Fruit fly (Drosophila melanogaster) whole organism, embryonic: ENCODE data around the gene ftz.
A peak's percentile ranks its signal among the peaks of the same experiment; 100 is the strongest.

Experiments used
- CG10431 ChIP-seq: fragments of 200-800 bp; sonication (Bioruptor generic); optimal IDR thresholded peaks from 3 replicates; lab custom pipeline; 2018; ENCODE audit warnings: missing biosample characterization, mild to moderate bottlenecking, missing genetic modification characterization
- CG12769 ChIP-seq: fragments of 200-800 bp; sonication (Bioruptor generic); optimal IDR thresholded peaks from 2 replicates; lab custom pipeline; 2019; ENCODE audit warnings: missing biosample characterization, mild to moderate bottlenecking, missing genetic modification characterization, moderate library complexity
- CG2120 ChIP-seq: fragments of 200-800 bp; sonication (Bioruptor generic); optimal IDR thresholded peaks from 3 replicates; lab custom pipeline; 2016; ENCODE audit warnings: missing biosample characterization, missing genetic modification characterization
- CG2712 ChIP-seq: fragments of 200-800 bp; optimal IDR thresholded peaks from 3 replicates; lab custom pipeline; 2019; ENCODE audit warnings: missing biosample characterization, mild to moderate bottlenecking, missing genetic modification characterization, moderate library complexity
- CG33213 ChIP-seq: fragments of 200-800 bp; sonication (Bioruptor generic); optimal IDR thresholded peaks from 3 replicates; lab custom pipeline; 2016; ENCODE audit warnings: missing biosample characterization, missing genetic modification characterization
- CG42726 ChIP-seq: fragments of 200-800 bp; sonication (Bioruptor generic); IDR thresholded peaks from 2 replicates; pipeline ENCODE4 v1.3.6; 2022; ENCODE audit warnings: missing biosample characterization, missing genetic modification characterization; ENCODE audit not compliant: partially characterized antibody
- CG4404 ChIP-seq: fragments of 200-800 bp; sonication (Bioruptor generic); IDR thresholded peaks from 2 replicates; pipeline ENCODE4 v1.3.6; 2022; ENCODE audit warnings: missing biosample characterization, missing genetic modification characterization
- CG7987 ChIP-seq: fragments of 200-800 bp; sonication (Bioruptor generic); optimal IDR thresholded peaks from 2 replicates; lab custom pipeline; 2018; ENCODE audit warnings: missing biosample characterization, mild to moderate bottlenecking, missing genetic modification characterization, moderate library complexity
- CG8478 ChIP-seq: fragments of >200 bp; optimal IDR thresholded peaks from 2 replicates; lab custom pipeline; 2018
- CG9609 ChIP-seq: fragments of 200-800 bp; sonication (Bioruptor generic); optimal IDR thresholded peaks from 3 replicates; lab custom pipeline; 2016; ENCODE audit warnings: missing biosample characterization, missing genetic modification characterization
- CTCF ChIP-seq: fragments of 200-800 bp; sonication (Bioruptor generic); optimal IDR thresholded peaks from 2 replicates; lab custom pipeline; 2017; ENCODE audit warnings: missing biosample characterization, mild to moderate bottlenecking, missing genetic modification characterization, moderate library complexity
- Chrac-16 ChIP-seq: fragments of 200-800 bp; sonication (Bioruptor generic); optimal IDR thresholded peaks from 3 replicates; lab custom pipeline; 2016; ENCODE audit warnings: missing biosample characterization, missing genetic modification characterization
- CoRest ChIP-seq: fragments of 200-800 bp; sonication (Bioruptor generic); optimal IDR thresholded peaks from 3 replicates; lab custom pipeline; 2018; ENCODE audit warnings: missing biosample characterization, mild to moderate bottlenecking, missing genetic modification characterization, moderate library complexity
- Dek ChIP-seq: fragments of 200-800 bp; sonication (Bioruptor generic); optimal IDR thresholded peaks from 3 replicates; lab custom pipeline; 2019; ENCODE audit warnings: missing biosample characterization, mild to moderate bottlenecking, missing genetic modification characterization, moderate library complexity
- Dfd ChIP-seq, 2 experiments: fragments of >200 bp; optimal IDR thresholded peaks; 2 replicates each; lab custom pipeline; 2017; ENCODE audit warnings: missing biosample characterization in 2 of 2, missing genetic modification characterization in 2 of 2
- ERR ChIP-seq: fragments of 200-800 bp; sonication (Bioruptor generic); optimal IDR thresholded peaks from 2 replicates; lab custom pipeline; 2016; ENCODE audit warnings: missing biosample characterization, missing genetic modification characterization
- Elba2 ChIP-seq: fragments of 200-800 bp; sonication (Bioruptor generic); optimal IDR thresholded peaks from 3 replicates; lab custom pipeline; 2016; ENCODE audit warnings: missing biosample characterization, missing genetic modification characterization
- Ets97D ChIP-seq: fragments of 200-800 bp; sonication (Bioruptor generic); optimal IDR thresholded peaks from 3 replicates; lab custom pipeline; 2016; ENCODE audit warnings: missing biosample characterization, missing genetic modification characterization
- HHEX ChIP-seq: fragments of 200-800 bp; sonication (Bioruptor generic); optimal IDR thresholded peaks from 3 replicates; lab custom pipeline; 2017; ENCODE audit warnings: missing biosample characterization, mild to moderate bottlenecking, missing genetic modification characterization, missing genetic modification reagents
- Hey ChIP-seq: fragments of 200-800 bp; sonication (Bioruptor generic); optimal IDR thresholded peaks from 3 replicates; lab custom pipeline; 2018; ENCODE audit warnings: missing biosample characterization, mild to moderate bottlenecking, missing genetic modification characterization
- HmgD ChIP-seq: fragments of 200-800 bp; sonication (Bioruptor generic); optimal IDR thresholded peaks from 3 replicates; lab custom pipeline; 2016; ENCODE audit warnings: missing biosample characterization, missing genetic modification characterization
- HmgZ ChIP-seq: fragments of 200-800 bp; sonication (Bioruptor generic); optimal IDR thresholded peaks from 2 replicates; lab custom pipeline; 2018; ENCODE audit warnings: missing biosample characterization, mild to moderate bottlenecking, missing genetic modification characterization
- Mad ChIP-seq: fragments of 200-800 bp; sonication (Bioruptor generic); optimal IDR thresholded peaks from 2 replicates; lab custom pipeline; 2016; ENCODE audit warnings: missing biosample characterization, missing genetic modification characterization
- Nf-YB ChIP-seq: fragments of 200-800 bp; sonication (Bioruptor generic); optimal IDR thresholded peaks from 3 replicates; lab custom pipeline; 2019; ENCODE audit warnings: missing biosample characterization, mild to moderate bottlenecking, missing genetic modification characterization, moderate library complexity
- Sry-δ ChIP-seq: fragments of 200-800 bp; sonication (Bioruptor generic); optimal IDR thresholded peaks from 2 replicates; lab custom pipeline; 2016; ENCODE audit warnings: missing biosample characterization, missing genetic modification characterization
- Stat92E ChIP-seq, 3 experiments: fragments of >200 bp in 2 of 3; fragments of 200-800 bp in 1 of 3; sonication (Bioruptor generic) in 1 of 3; optimal IDR thresholded peaks; 2 replicates each; lab custom pipeline; 2017 to 2019; ENCODE audit warnings: missing biosample characterization in 3 of 3, missing genetic modification characterization in 3 of 3, mild to moderate bottlenecking in 1 of 3, moderate library complexity in 1 of 3
- Trl ChIP-seq, 3 experiments: fragments of >200 bp in 2 of 3; fragments of 200-800 bp in 1 of 3; sonication (Bioruptor generic) in 1 of 3; optimal IDR thresholded peaks; 2 replicates in 1 of 3; 3 replicates in 2 of 3; lab custom pipeline; 2016 to 2017; ENCODE audit warnings: missing biosample characterization in 1 of 3, missing genetic modification characterization in 1 of 3
- amos ChIP-seq: fragments of 200-800 bp; sonication (Bioruptor generic); IDR thresholded peaks from 2 replicates; pipeline ENCODE4 v1.3.6; 2022; ENCODE audit warnings: missing biosample characterization, missing genetic modification characterization; ENCODE audit not compliant: partially characterized antibody
- ato ChIP-seq: fragments of 200-800 bp; sonication (Bioruptor generic); IDR thresholded peaks from 2 replicates; pipeline ENCODE4 v1.3.6; 2022; ENCODE audit warnings: missing biosample characterization, missing genetic modification characterization; ENCODE audit not compliant: partially characterized antibody
- chinmo ChIP-seq: fragments of 200-800 bp; sonication (Bioruptor generic); IDR thresholded peaks from 4 replicates; pipeline ENCODE4 v1.3.6; 2022; ENCODE audit warnings: missing biosample characterization, missing genetic modification characterization; ENCODE audit not compliant: partially characterized antibody
- crc ChIP-seq: fragments of 200-800 bp; sonication (Bioruptor generic); optimal IDR thresholded peaks from 2 replicates; lab custom pipeline; 2016; ENCODE audit warnings: missing biosample characterization, missing genetic modification characterization
- dpn ChIP-seq, 2 experiments: fragments of 200-800 bp; sonication (Bioruptor generic); optimal IDR thresholded peaks; 3 replicates each; lab custom pipeline; 2016; ENCODE audit warnings: missing biosample characterization in 2 of 2, missing genetic modification characterization in 2 of 2
- gt ChIP-seq: fragments of 200-800 bp; sonication (Bioruptor generic); IDR thresholded peaks from 2 replicates; pipeline ENCODE4 v1.3.6; 2022; ENCODE audit warnings: missing biosample characterization, missing genetic modification characterization
- insv ChIP-seq, 2 experiments: fragments of 200-800 bp; sonication (Bioruptor generic); optimal IDR thresholded peaks; 3 replicates each; lab custom pipeline; 2016 to 2018; ENCODE audit warnings: missing biosample characterization in 2 of 2, missing genetic modification characterization in 2 of 2
- jumu ChIP-seq: fragments of 200-800 bp; sonication (Bioruptor generic); optimal IDR thresholded peaks from 3 replicates; lab custom pipeline; 2016; ENCODE audit warnings: missing biosample characterization, missing genetic modification characterization
- knrl ChIP-seq: fragments of 200-800 bp; sonication (Bioruptor generic); IDR thresholded peaks from 3 replicates; pipeline ENCODE4 v1.3.6; 2022; ENCODE audit warnings: missing biosample characterization, missing genetic modification characterization; ENCODE audit not compliant: partially characterized antibody
- phol ChIP-seq: fragments of 200-800 bp; sonication (Bioruptor generic); optimal IDR thresholded peaks from 3 replicates; lab custom pipeline; 2018; ENCODE audit warnings: missing biosample characterization, mild to moderate bottlenecking, missing genetic modification characterization, moderate library complexity
- prd ChIP-seq, 3 experiments: fragments of >200 bp in 2 of 3; fragments of 200-800 bp in 1 of 3; sonication (Bioruptor generic) in 1 of 3; optimal IDR thresholded peaks in 2 of 3; IDR thresholded peaks in 1 of 3; 2 replicates in 2 of 3; 3 replicates in 1 of 3; pipeline versions ENCODE4 v1.3.6 to Lab custom; 2017 to 2022; ENCODE audit warnings: missing biosample characterization in 1 of 3, missing genetic modification characterization in 1 of 3
- sens ChIP-seq: fragments of 200-800 bp; sonication (Bioruptor generic); peaks from one replicate; lab custom pipeline; 2016; ENCODE audit warnings: missing biosample characterization, missing genetic modification characterization
- sisA ChIP-seq: fragments of 200-800 bp; sonication (Bioruptor generic); IDR thresholded peaks from 2 replicates; pipeline ENCODE4 v1.3.6; 2022; ENCODE audit warnings: missing biosample characterization, missing genetic modification characterization
- slbo ChIP-seq: fragments of 200-800 bp; sonication (Bioruptor generic); IDR thresholded peaks from 2 replicates; pipeline ENCODE4 v1.3.6; 2022; ENCODE audit warnings: missing biosample characterization, missing genetic modification characterization
- so ChIP-seq: fragments of 200-800 bp; sonication (Bioruptor generic); IDR thresholded peaks from 3 replicates; pipeline ENCODE4 v1.3.6; 2022; ENCODE audit warnings: missing biosample characterization, missing genetic modification characterization
- sob ChIP-seq: fragments of 200-800 bp; sonication (Bioruptor generic); IDR thresholded peaks from 2 replicates; pipeline ENCODE4 v1.3.6; 2022; ENCODE audit warnings: missing biosample characterization, missing genetic modification characterization
- tgo ChIP-seq: fragments of 200-800 bp; sonication (Bioruptor generic); IDR thresholded peaks from 3 replicates; pipeline ENCODE4 v1.3.6; 2022; ENCODE audit warnings: missing biosample characterization, missing genetic modification characterization
- trem ChIP-seq: fragments of 200-800 bp; optimal IDR thresholded peaks from 3 replicates; lab custom pipeline; 2019; ENCODE audit warnings: missing biosample characterization, mild to moderate bottlenecking, missing genetic modification characterization, moderate library complexity
- unpg ChIP-seq: fragments of 200-800 bp; sonication (Bioruptor generic); optimal IDR thresholded peaks from 3 replicates; lab custom pipeline; 2018; ENCODE audit warnings: missing biosample characterization, mild to moderate bottlenecking, missing genetic modification characterization, moderate library complexity

Gene ftz

dm6 chr3R:6908105-6908504 is 44.0 kb downstream of the ftz start (continued):
- TF ChIP-seq ERR, result no peak
- TF ChIP-seq CG8478 (lab: Kevin White, UChicago), result peak; percentile 94
- TF ChIP-seq HmgZ (tag; lab: Kevin White, UChicago), result peak; percentile 46
- TF ChIP-seq CG4404 (GFP tag; lab: Robert Waterston, UW), result no peak
- TF ChIP-seq CG7987 (GFP tag; lab: Kevin White, UChicago), result no peak
- TF ChIP-seq amos (GFP tag; lab: Robert Waterston, UW), result peak; percentile 37; the same call in 1 of the 2 replicates
- 0 out of 2 replicates have a peak, but pooled peaks have one; percentile 11 for TF ChIP-seq slbo (GFP tag; lab: Robert Waterston, UW)
- TF ChIP-seq CG10431 (GFP tag; lab: Kevin White, UChicago), result no peak
- TF ChIP-seq Stat92E (GFP tag; optimal IDR thresholded peaks at IDR 0.05; lab: Kevin White, UChicago), result peak in 2 of 3 experiments; percentile 31 to 67
- peak; percentile 78; the same call in 1 of the 2 replicates for TF ChIP-seq CG42726 (GFP tag; lab: Robert Waterston, UW)
- no peak for TF ChIP-seq Hey
- TF ChIP-seq insv (GFP tag; optimal IDR thresholded peaks at IDR 0.05; lab: Kevin White, UChicago), result peak in 1 of 2 experiments; percentile 90
- TF ChIP-seq crc, result no peak
- TF ChIP-seq HHEX, result no peak
- TF ChIP-seq phol (tag; lab: Kevin White, UChicago), result peak; percentile 35
- no peak for TF ChIP-seq CG2120
- TF ChIP-seq Dfd (GFP tag; optimal IDR thresholded peaks at IDR 0.05; lab: Kevin White, UChicago), result peak in 1 of 2 experiments; percentile 99
- TF ChIP-seq Mad, result peak; percentile 15
- peak; percentile 5 for TF ChIP-seq Sry-δ (GFP tag; lab: Kevin White, UChicago)
- peak; percentile 3 for TF ChIP-seq Dek
- peak; percentile 52 for TF ChIP-seq HmgD
- TF ChIP-seq Chrac-16, result peak; percentile 35
- TF ChIP-seq trem (tag; lab: Kevin White, UChicago), result peak; percentile 30
- TF ChIP-seq CG9609, result peak; percentile 15
- peak; percentile 41 for TF ChIP-seq Ets97D (GFP tag; lab: Kevin White, UChicago)
- peak; percentile 22 for TF ChIP-seq CG12769 (tag; lab: Kevin White, UChicago)
- TF ChIP-seq unpg (GFP tag; lab: Kevin White, UChicago), result no peak
- no peak for TF ChIP-seq so
- peak in 1 of 2 experiments; percentile 7 for TF ChIP-seq Trl (optimal IDR thresholded peaks at IDR 0.05; lab: Kevin White, UChicago)
- TF ChIP-seq Trl (GFP tag; optimal IDR thresholded peaks at IDR 0.05; lab: Kevin White, UChicago), result no peak
- TF ChIP-seq CTCF (GFP tag; lab: Kevin White, UChicago), result peak; percentile 56
- TF ChIP-seq Elba2, result no peak
- TF ChIP-seq dpn (GFP tag; optimal IDR thresholded peaks at IDR 0.05; lab: Kevin White, UChicago), result peak in 1 of 2 experiments; percentile 29
- TF ChIP-seq CoRest (tag; lab: Kevin White, UChicago), result peak; percentile 63
- peak; percentile 18 for TF ChIP-seq CG2712 (tag; lab: Kevin White, UChicago)
- TF ChIP-seq chinmo (GFP tag; lab: Robert Waterston, UW), result peak; percentile 87; the same call in 2 of the 4 replicates
- TF ChIP-seq gt, result peak; percentile 68
- TF ChIP-seq sisA (GFP tag; lab: Robert Waterston, UW), result no peak
- TF ChIP-seq Nf-YB (GFP tag; lab: Kevin White, UChicago), result no peak
- peak; percentile 33; the same call in 2 of the 3 replicates for TF ChIP-seq tgo
- 0 out of 2 replicates have a peak, but pooled peaks have one; percentile 20 for TF ChIP-seq sob (GFP tag; lab: Robert Waterston, UW)
- peak; percentile 13 for TF ChIP-seq CG33213 (GFP tag; lab: Kevin White, UChicago)
- no peak for TF ChIP-seq prd (optimal IDR thresholded peaks at IDR 0.05; lab: Kevin White, UChicago)
- no peak; the same call in 2 of the 3 replicates for TF ChIP-seq prd (GFP tag; IDR thresholded peaks at IDR 0.05; lab: Robert Waterston, UW)
- TF ChIP-seq jumu (GFP tag; lab: Kevin White, UChicago), result peak; percentile 22
- TF ChIP-seq knrl, result peak; percentile 73; the same call in 2 of the 3 replicates
- TF ChIP-seq sens (GFP tag; lab: Kevin White, UChicago), result peak; percentile 64
- TF ChIP-seq ato (GFP tag; lab: Robert Waterston, UW), result 0 out of 2 replicates have a peak, but pooled peaks have one; percentile 10
